Fruit fly (Drosophila melanogaster): ENCODE data around the gene Snx1.

The Snx1 gene

DNA sequence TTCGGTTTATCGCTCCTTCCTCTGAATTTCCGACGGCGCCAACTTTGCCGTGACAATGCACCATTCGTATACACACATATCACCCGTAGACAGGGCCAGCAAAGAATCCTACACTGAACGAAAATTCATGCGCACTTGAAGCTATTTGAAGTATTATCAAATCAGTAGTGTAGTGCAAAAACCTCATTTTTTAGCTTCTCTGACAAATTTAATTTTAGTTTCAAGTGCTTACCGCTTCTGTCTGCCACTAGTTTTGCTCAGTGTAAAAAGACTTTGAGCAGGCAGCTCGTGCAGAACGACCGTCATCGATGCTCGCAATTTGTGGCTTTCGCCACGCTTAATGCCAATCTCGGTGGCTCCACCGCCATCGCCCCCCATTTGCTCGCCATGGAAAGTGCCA, 4.7 kb upstream of the Snx1 start:
- peak; percentile 43 for TF ChIP-seq Snoo (tag; optimal IDR thresholded peaks at IDR 0.05)
- TF ChIP-seq Pif1B (GFP tag; optimal IDR thresholded peaks at IDR 0.05): no peak
- TF ChIP-seq CG8159 (tag; optimal IDR thresholded peaks at IDR 0.05): no peak
- TF ChIP-seq CG10348 (GFP tag; IDR thresholded peaks at IDR 0.05): peak; percentile 27; the same call in 1 of the 2 replicates
- TF ChIP-seq rn (GFP tag; IDR thresholded peaks at IDR 0.05): peak; percentile 73
- TF ChIP-seq gl (tag; optimal IDR thresholded peaks at IDR 0.05): peak; percentile 45
- TF ChIP-seq CG32121 (GFP tag; IDR thresholded peaks at IDR 0.05): peak; percentile 79
- peak; percentile 84 for TF ChIP-seq CG8301 (tag; optimal IDR thresholded peaks at IDR 0.05)
- TF ChIP-seq CG9948 (tag; optimal IDR thresholded peaks at IDR 0.05): peak; percentile 71
- TF ChIP-seq CG13204 (GFP tag; optimal IDR thresholded peaks at IDR 0.05): no peak
- no peak for TF ChIP-seq CG14655 (GFP tag; optimal IDR thresholded peaks at IDR 0.05)
- peak; percentile 70 for TF ChIP-seq CG15710 (tag; optimal IDR thresholded peaks at IDR 0.05)
- peak; percentile 73 for TF ChIP-seq CG17806 (tag; optimal IDR thresholded peaks at IDR 0.05)
- peak; percentile 88 for TF ChIP-seq CG4496 (GFP tag; IDR thresholded peaks at IDR 0.05)
- TF ChIP-seq CG12605 (GFP tag; IDR thresholded peaks at IDR 0.05): peak; percentile 80
- TF ChIP-seq fd96Ca (GFP tag; IDR thresholded peaks at IDR 0.05): peak; percentile 89
- no peak for TF ChIP-seq Pif1A (GFP tag; optimal IDR thresholded peaks at IDR 0.05)
- peak; percentile 69 for TF ChIP-seq CG34367 (tag; optimal IDR thresholded peaks at IDR 0.05)
- peak; percentile 11 for TF ChIP-seq D1 (tag; optimal IDR thresholded peaks at IDR 0.05)
- TF ChIP-seq Ets98B (GFP tag; IDR thresholded peaks at IDR 0.05): peak; percentile 88
- no peak for TF ChIP-seq EcR (GFP tag; optimal IDR thresholded peaks at IDR 0.05)

dm6 chr2L:3445655-3446054, 3.8 kb upstream of the Snx1 start, which contains the start of gene CG2772:
Gene CG2772 (plus strand): TSS chr2L:3445992.
- TF ChIP-seq Ets98B (GFP tag; IDR thresholded peaks at IDR 0.05) (no peak), CG4496 (GFP tag; IDR thresholded peaks at IDR 0.05) (no peak), CG32121 (GFP tag; IDR thresholded peaks at IDR 0.05) (no peak), gl (tag; optimal IDR thresholded peaks at IDR 0.05) (no peak), CG12605 (GFP tag; IDR thresholded peaks at IDR 0.05) (no peak), CG13204 (GFP tag; optimal IDR thresholded peaks at IDR 0.05) (no peak)

- TF ChIP-seq CG8159 (tag; optimal IDR thresholded peaks at IDR 0.05) (no peak), gl (tag; optimal IDR thresholded peaks at IDR 0.05) (no peak), EcR (GFP tag; optimal IDR thresholded peaks at IDR 0.05) (no peak), Pif1A (GFP tag; optimal IDR thresholded peaks at IDR 0.05) (no peak), Snoo (tag; optimal IDR thresholded peaks at IDR 0.05) (no peak)
These were observed 2.8 kb downstream of the Snx1 start, which contains the start of gene CG12795 for dm6 chr2L:3452286-3452685. Gene CG12795 (plus strand): TSS chr2L:3452466.

- TF ChIP-seq EcR (GFP tag; optimal IDR thresholded peaks at IDR 0.05) (no peak), CG4496 (GFP tag; IDR thresholded peaks at IDR 0.05) (peak; percentile 55; the same call in 2 of the 3 replicates), CG9948 (tag; optimal IDR thresholded peaks at IDR 0.05) (peak; percentile 47), gl (tag; optimal IDR thresholded peaks at IDR 0.05) (no peak), CG8301 (tag; optimal IDR thresholded peaks at IDR 0.05) (no peak), CG14655 (GFP tag; optimal IDR thresholded peaks at IDR 0.05) (no peak), Pif1A (GFP tag; optimal IDR thresholded peaks at IDR 0.05) (no peak), CG15710 (tag; optimal IDR thresholded peaks at IDR 0.05) (peak; percentile 73), Pif1B (GFP tag; optimal IDR thresholded peaks at IDR 0.05) (no peak), CG34367 (tag; optimal IDR thresholded peaks at IDR 0.05) (no peak), fd96Ca (GFP tag; IDR thresholded peaks at IDR 0.05) (peak; percentile 59; the same call in 2 of the 3 replicates), CG13204 (GFP tag; optimal IDR thresholded peaks at IDR 0.05) (no peak), Snoo (tag; optimal IDR thresholded peaks at IDR 0.05) (peak; percentile 59), CG8159 (tag; optimal IDR thresholded peaks at IDR 0.05) (no peak), CG10348 (GFP tag; IDR thresholded peaks at IDR 0.05) (no peak), CG12605 (GFP tag; IDR thresholded peaks at IDR 0.05) (no peak), D1 (tag; optimal IDR thresholded peaks at IDR 0.05) (no peak), CG32121 (GFP tag; IDR thresholded peaks at IDR 0.05) (peak; percentile 63), Ets98B (GFP tag; IDR thresholded peaks at IDR 0.05) (no peak; the same call in 1 of the 2 replicates), CG17806 (tag; optimal IDR thresholded peaks at IDR 0.05) (peak; percentile 48), rn (GFP tag; IDR thresholded peaks at IDR 0.05) (no peak)
These were observed 7.5 kb downstream of the Snx1 start, which contains the start of the genes Cog3 and Sec5 for dm6 chr2L:3457007-3457406. Gene Cog3 (minus strand): TSS chr2L:3457064. Gene Sec5 (plus strand): TSS chr2L:3457302.

DNA sequence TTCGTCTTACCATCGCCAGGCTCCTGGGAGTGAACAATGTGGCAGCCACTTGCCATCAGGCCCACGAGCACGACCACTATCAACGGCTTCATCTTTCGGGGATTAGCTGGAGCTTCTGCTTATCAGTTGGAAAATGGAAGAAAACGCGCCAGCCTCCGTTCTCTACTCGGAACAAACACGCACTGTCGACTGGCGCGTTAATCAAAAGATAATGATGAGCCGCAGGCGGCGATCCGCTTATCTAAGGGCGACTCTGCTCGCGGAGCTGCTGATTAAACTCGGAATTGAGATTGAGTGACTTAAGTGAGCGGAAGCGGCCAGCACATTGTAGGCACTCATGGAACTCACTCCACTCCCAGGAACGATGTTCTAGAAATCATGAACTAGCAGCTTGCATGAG, 12.3 kb downstream of the Snx1 start, which contains the start of gene CG3246:
TSS of gene CG3246 (minus strand) at position 193 of the 400 bp plus-strand sequence.
- no peak for TF ChIP-seq CG14655 (GFP tag; optimal IDR thresholded peaks at IDR 0.05)
- TF ChIP-seq CG34367 (tag; optimal IDR thresholded peaks at IDR 0.05): no peak
- no peak for TF ChIP-seq Pif1B (GFP tag; optimal IDR thresholded peaks at IDR 0.05)
- TF ChIP-seq CG12605 (GFP tag; IDR thresholded peaks at IDR 0.05): no peak
- no peak for TF ChIP-seq CG15710 (tag; optimal IDR thresholded peaks at IDR 0.05)
- no peak for TF ChIP-seq CG4496 (GFP tag; IDR thresholded peaks at IDR 0.05)
- TF ChIP-seq D1 (tag; optimal IDR thresholded peaks at IDR 0.05): no peak
- no peak for TF ChIP-seq CG8301 (tag; optimal IDR thresholded peaks at IDR 0.05)
- no peak for TF ChIP-seq Ets98B (GFP tag; IDR thresholded peaks at IDR 0.05)
- TF ChIP-seq EcR (GFP tag; optimal IDR thresholded peaks at IDR 0.05): no peak
- TF ChIP-seq fd96Ca (GFP tag; IDR thresholded peaks at IDR 0.05): no peak
- TF ChIP-seq CG32121 (GFP tag; IDR thresholded peaks at IDR 0.05): no peak
- no peak for TF ChIP-seq Snoo (tag; optimal IDR thresholded peaks at IDR 0.05)
- no peak for TF ChIP-seq Pif1A (GFP tag; optimal IDR thresholded peaks at IDR 0.05)
- TF ChIP-seq CG9948 (tag; optimal IDR thresholded peaks at IDR 0.05): no peak
- TF ChIP-seq CG8159 (tag; optimal IDR thresholded peaks at IDR 0.05): no peak
- TF ChIP-seq CG10348 (GFP tag; IDR thresholded peaks at IDR 0.05): no peak
- TF ChIP-seq CG13204 (GFP tag; optimal IDR thresholded peaks at IDR 0.05): no peak

- TF ChIP-seq fd96Ca (GFP tag; IDR thresholded peaks at IDR 0.05) (peak; percentile 56; the same call in 1 of the 3 replicates), Snoo (tag; optimal IDR thresholded peaks at IDR 0.05) (no peak)
These were observed 15.9 kb downstream of the Snx1 start for dm6 chr2L:3465426-3465825.

Data from whole organism, pupa.